Fruit fly (Drosophila melanogaster) whole organism, embryonic: ENCODE results near the gene awd.

Source experiments
- Atf6 ChIP-seq: fragments of 200-800 bp; sonication (Bioruptor generic); IDR thresholded peaks from 2 replicates; pipeline ENCODE4 v1.3.6; 2022; ENCODE audit warnings: missing biosample characterization, missing genetic modification characterization
- C15 ChIP-seq: fragments of 200-800 bp; sonication (Bioruptor generic); IDR thresholded peaks from 3 replicates; pipeline ENCODE4 v1.3.6; 2022; ENCODE audit warnings: missing biosample characterization, missing genetic modification characterization
- CG10366 ChIP-seq: fragments of 200-800 bp; sonication (Bioruptor generic); IDR thresholded peaks from 2 replicates; pipeline ENCODE4 v1.3.6; 2022; ENCODE audit warnings: missing biosample characterization, missing genetic modification characterization
- CG10431 ChIP-seq: fragments of 200-800 bp; sonication (Bioruptor generic); optimal IDR thresholded peaks from 3 replicates; lab custom pipeline; 2018; ENCODE audit warnings: missing biosample characterization, mild to moderate bottlenecking, missing genetic modification characterization
- CG11695 ChIP-seq: fragments of 200-800 bp; sonication (Bioruptor generic); IDR thresholded peaks from 3 replicates; pipeline ENCODE4 v1.3.6; 2022; ENCODE audit warnings: missing biosample characterization, missing genetic modification characterization
- CG11696 ChIP-seq: fragments of 200-800 bp; sonication (Bioruptor generic); IDR thresholded peaks from 2 replicates; pipeline ENCODE4 v1.3.6; 2022; ENCODE audit warnings: missing biosample characterization, missing genetic modification characterization
- CG12104 ChIP-seq: fragments of 200-800 bp; sonication (Bioruptor generic); optimal IDR thresholded peaks from 3 replicates; lab custom pipeline; 2016; ENCODE audit warnings: missing biosample characterization, missing genetic modification characterization
- CG12155 ChIP-seq: fragments of 200-800 bp; sonication (Bioruptor generic); optimal IDR thresholded peaks from 3 replicates; lab custom pipeline; 2016; ENCODE audit warnings: missing biosample characterization, missing genetic modification characterization
- CG13894 ChIP-seq: fragments of 200-800 bp; sonication (Bioruptor generic); optimal IDR thresholded peaks from 3 replicates; lab custom pipeline; 2018; ENCODE audit warnings: missing biosample characterization, mild to moderate bottlenecking, missing genetic modification characterization, moderate library complexity
- CG15601 ChIP-seq: fragments of 200-800 bp; sonication (Bioruptor generic); optimal IDR thresholded peaks from 3 replicates; lab custom pipeline; 2019; ENCODE audit warnings: missing biosample characterization, mild to moderate bottlenecking, missing genetic modification characterization, moderate library complexity
- CG17568 ChIP-seq: fragments of 200-800 bp; sonication (Bioruptor generic); optimal IDR thresholded peaks from 2 replicates; lab custom pipeline; 2018; ENCODE audit warnings: missing biosample characterization, mild to moderate bottlenecking, missing genetic modification characterization, moderate library complexity
- CG17612 ChIP-seq: fragments of 200-800 bp; sonication (Bioruptor generic); IDR thresholded peaks from 2 replicates; pipeline ENCODE4 v1.3.6; 2022; ENCODE audit warnings: missing biosample characterization, missing genetic modification characterization
- CG1792 ChIP-seq: fragments of 200-800 bp; sonication (Bioruptor generic); optimal IDR thresholded peaks from 2 replicates; lab custom pipeline; 2016; ENCODE audit warnings: missing biosample characterization, missing genetic modification characterization
- CG3995 ChIP-seq: fragments of 200-800 bp; sonication (Bioruptor generic); optimal IDR thresholded peaks from 3 replicates; lab custom pipeline; 2016; ENCODE audit warnings: missing biosample characterization, missing genetic modification characterization
- CG42726 ChIP-seq: fragments of 200-800 bp; sonication (Bioruptor generic); IDR thresholded peaks from 2 replicates; pipeline ENCODE4 v1.3.6; 2022; ENCODE audit warnings: missing biosample characterization, missing genetic modification characterization; ENCODE audit not compliant: partially characterized antibody
- CG5245 ChIP-seq: fragments of 200-800 bp; sonication (Bioruptor generic); optimal IDR thresholded peaks from 3 replicates; lab custom pipeline; 2016; ENCODE audit warnings: missing biosample characterization, missing genetic modification characterization
- CG7271 ChIP-seq: fragments of 200-800 bp; sonication (Bioruptor generic); optimal IDR thresholded peaks from 2 replicates; lab custom pipeline; 2018; ENCODE audit warnings: missing biosample characterization, mild to moderate bottlenecking, missing genetic modification characterization, moderate library complexity
- CG7372 ChIP-seq: fragments of 200-800 bp; sonication (Bioruptor generic); IDR thresholded peaks from 2 replicates; pipeline ENCODE4 v1.3.6; 2022; ENCODE audit warnings: missing biosample characterization, missing genetic modification characterization
- CG7745 ChIP-seq: fragments of 200-800 bp; sonication (Bioruptor generic); optimal IDR thresholded peaks from 2 replicates; lab custom pipeline; 2018; ENCODE audit warnings: missing biosample characterization, mild to moderate bottlenecking, missing genetic modification characterization, moderate library complexity
- CG7839 ChIP-seq: fragments of 200-800 bp; sonication (Bioruptor generic); optimal IDR thresholded peaks from 3 replicates; lab custom pipeline; 2018; ENCODE audit warnings: missing biosample characterization, mild to moderate bottlenecking, missing genetic modification characterization, moderate library complexity
- CG8290 ChIP-seq, 3 experiments: fragments of 200-800 bp; sonication (Bioruptor generic); optimal IDR thresholded peaks; 2 replicates each; lab custom pipeline; 2016 to 2019; ENCODE audit warnings: missing biosample characterization in 3 of 3, missing genetic modification characterization in 3 of 3, mild to moderate bottlenecking in 2 of 3, moderate library complexity in 1 of 3
- CG8765 ChIP-seq: fragments of 200-800 bp; sonication (Bioruptor generic); IDR thresholded peaks from 2 replicates; pipeline ENCODE4 v1.3.6; 2022; ENCODE audit warnings: missing biosample characterization, missing genetic modification characterization
- CG9932 ChIP-seq: fragments of 200-800 bp; sonication (Bioruptor generic); IDR thresholded peaks from 2 replicates; pipeline ENCODE4 v1.3.6; 2022; ENCODE audit warnings: missing biosample characterization, missing genetic modification characterization
- Dp ChIP-seq: fragments of 200-800 bp; sonication (Bioruptor generic); optimal IDR thresholded peaks from 2 replicates; lab custom pipeline; 2018; ENCODE audit warnings: missing biosample characterization, mild to moderate bottlenecking, missing genetic modification characterization, moderate library complexity
- Ets65A ChIP-seq: fragments of 200-800 bp; sonication (Bioruptor generic); peaks from one replicate; lab custom pipeline; 2016; ENCODE audit warnings: missing biosample characterization, missing genetic modification characterization
- Gug ChIP-seq: fragments of 200-800 bp; sonication (Bioruptor generic); IDR thresholded peaks from 4 replicates; pipeline ENCODE4 v1.3.6; 2022; ENCODE audit warnings: missing biosample characterization, missing genetic modification characterization
- Hmr ChIP-seq: fragments of 200-800 bp; sonication (Bioruptor generic); optimal IDR thresholded peaks from 3 replicates; lab custom pipeline; 2017; ENCODE audit warnings: mild to moderate bottlenecking, missing biosample characterization, missing genetic modification reagents, missing genetic modification characterization
- Hr78 ChIP-seq, 2 experiments: fragments of 200-800 bp in 1 of 2; fragments of >200 bp in 1 of 2; sonication (Bioruptor generic) in 1 of 2; optimal IDR thresholded peaks; 2 replicates each; lab custom pipeline; 2017 to 2019; ENCODE audit warnings: missing biosample characterization in 2 of 2, missing genetic modification characterization in 2 of 2, mild to moderate bottlenecking in 1 of 2, moderate library complexity in 1 of 2
- Meics ChIP-seq: fragments of 200-800 bp; sonication (Bioruptor generic); optimal IDR thresholded peaks from 2 replicates; lab custom pipeline; 2017; ENCODE audit warnings: missing biosample characterization, mild to moderate bottlenecking, missing genetic modification characterization
- NC2α ChIP-seq: fragments of 200-800 bp; sonication (Bioruptor generic); optimal IDR thresholded peaks from 2 replicates; lab custom pipeline; 2016; ENCODE audit warnings: missing biosample characterization, missing genetic modification characterization
- NFAT ChIP-seq: fragments of 200-800 bp; sonication (Bioruptor generic); IDR thresholded peaks from 2 replicates; pipeline ENCODE4 v1.3.6; 2022; ENCODE audit warnings: missing biosample characterization, missing genetic modification characterization
- PHDP ChIP-seq: fragments of 200-800 bp; sonication (Bioruptor generic); optimal IDR thresholded peaks from 3 replicates; lab custom pipeline; 2018; ENCODE audit warnings: missing biosample characterization, mild to moderate bottlenecking, missing genetic modification characterization, moderate library complexity
- Poxn ChIP-seq: fragments of 200-800 bp; sonication (Bioruptor generic); IDR thresholded peaks from 2 replicates; pipeline ENCODE4 v1.3.6; 2022; ENCODE audit warnings: missing biosample characterization, missing genetic modification characterization
- Sry-δ ChIP-seq: fragments of 200-800 bp; sonication (Bioruptor generic); optimal IDR thresholded peaks from 2 replicates; lab custom pipeline; 2016; ENCODE audit warnings: missing biosample characterization, missing genetic modification characterization
- chif ChIP-seq, 2 experiments: fragments of 200-800 bp; sonication (Bioruptor generic); optimal IDR thresholded peaks; 3 replicates each; lab custom pipeline; 2016; ENCODE audit warnings: missing biosample characterization in 2 of 2, missing genetic modification characterization in 2 of 2
- eve ChIP-seq, 2 experiments: fragments of >200 bp; optimal IDR thresholded peaks; 2 replicates each; lab custom pipeline; 2017; ENCODE audit warnings: missing biosample characterization in 2 of 2, missing genetic modification characterization in 2 of 2
- exex ChIP-seq: fragments of 200-800 bp; sonication (Bioruptor generic); optimal IDR thresholded peaks from 4 replicates; lab custom pipeline; 2018; ENCODE audit warnings: missing biosample characterization, mild to moderate bottlenecking, missing genetic modification characterization, moderate library complexity
- fd102C ChIP-seq: fragments of 200-800 bp; sonication (Bioruptor generic); optimal IDR thresholded peaks from 2 replicates; lab custom pipeline; 2018; ENCODE audit warnings: missing biosample characterization, mild to moderate bottlenecking, missing genetic modification characterization, moderate library complexity
- fu2 ChIP-seq: fragments of 200-800 bp; sonication (Bioruptor generic); optimal IDR thresholded peaks from 2 replicates; lab custom pipeline; 2016; ENCODE audit warnings: missing biosample characterization, missing genetic modification characterization
- grn ChIP-seq: fragments of 200-800 bp; sonication (Bioruptor generic); optimal IDR thresholded peaks from 3 replicates; lab custom pipeline; 2017; ENCODE audit warnings: missing biosample characterization, missing genetic modification characterization
- ranshi ChIP-seq: fragments of 200-800 bp; sonication (Bioruptor generic); IDR thresholded peaks from 2 replicates; pipeline ENCODE4 v1.3.6; 2022; ENCODE audit warnings: missing biosample characterization, missing genetic modification characterization
- row ChIP-seq: fragments of 200-800 bp; sonication (Bioruptor generic); IDR thresholded peaks from 3 replicates; pipeline ENCODE4 v1.3.6; 2022; ENCODE audit warnings: missing biosample characterization, missing genetic modification characterization
- sd ChIP-seq: fragments of 200-800 bp; sonication (Bioruptor generic); optimal IDR thresholded peaks from 3 replicates; lab custom pipeline; 2018; ENCODE audit warnings: missing biosample characterization, mild to moderate bottlenecking, missing genetic modification characterization, moderate library complexity
- stwl ChIP-seq: fragments of 200-800 bp; sonication (Bioruptor generic); optimal IDR thresholded peaks from 3 replicates; lab custom pipeline; 2018; ENCODE audit warnings: missing biosample characterization, mild to moderate bottlenecking, missing genetic modification characterization, moderate library complexity
- tap ChIP-seq: fragments of 200-800 bp; optimal IDR thresholded peaks from 3 replicates; lab custom pipeline; 2019; ENCODE audit warnings: missing biosample characterization, mild to moderate bottlenecking, missing genetic modification characterization, moderate library complexity
- tgo ChIP-seq: fragments of 200-800 bp; sonication (Bioruptor generic); IDR thresholded peaks from 3 replicates; pipeline ENCODE4 v1.3.6; 2022; ENCODE audit warnings: missing biosample characterization, missing genetic modification characterization
- trem ChIP-seq: fragments of 200-800 bp; optimal IDR thresholded peaks from 3 replicates; lab custom pipeline; 2019; ENCODE audit warnings: missing biosample characterization, mild to moderate bottlenecking, missing genetic modification characterization, moderate library complexity
- unpg ChIP-seq: fragments of 200-800 bp; sonication (Bioruptor generic); optimal IDR thresholded peaks from 3 replicates; lab custom pipeline; 2018; ENCODE audit warnings: missing biosample characterization, mild to moderate bottlenecking, missing genetic modification characterization, moderate library complexity
- vfl ChIP-seq: fragments of 200-800 bp; sonication (Bioruptor generic); optimal IDR thresholded peaks from 2 replicates; lab custom pipeline; 2016; ENCODE audit warnings: missing biosample characterization, missing genetic modification characterization

Gene awd

dm6 chr3R:31748093-31748996 lies 2.5 kb upstream of the awd start (continued):
- TF ChIP-seq stwl (tag; lab: Kevin White, UChicago) (no peak), CG12155 (GFP tag; lab: Kevin White, UChicago) (peak; percentile 100), PHDP (tag; lab: Kevin White, UChicago) (no peak), CG8765 (GFP tag; lab: Robert Waterston, UW) (no peak), fu2 (GFP tag; lab: Kevin White, UChicago) (no peak), sd (tag; lab: Kevin White, UChicago) (peak; percentile 92), ranshi (GFP tag; lab: Robert Waterston, UW) (no peak), fd102C (GFP tag; lab: Kevin White, UChicago) (no peak), CG12104 (GFP tag; lab: Kevin White, UChicago) (no peak), Poxn (GFP tag; lab: Robert Waterston, UW) (no peak), Meics (GFP tag; lab: Kevin White, UChicago) (no peak), CG5245 (GFP tag; lab: Kevin White, UChicago) (no peak), Sry-δ (GFP tag; lab: Kevin White, UChicago) (no peak), Hmr (GFP tag; lab: Kevin White, UChicago) (no peak), CG7271 (no peak), grn (no peak), CG13894 (tag; lab: Kevin White, UChicago) (no peak), chif (GFP tag; optimal IDR thresholded peaks at IDR 0.05; lab: Kevin White, UChicago) (no peak), unpg (no peak), NFAT (GFP tag; lab: Robert Waterston, UW) (no peak), CG17612 (GFP tag; lab: Robert Waterston, UW) (no peak), CG17568 (GFP tag; lab: Kevin White, UChicago) (peak; percentile 20), exex (tag; lab: Kevin White, UChicago) (peak; percentile 59), Dp (GFP tag; lab: Kevin White, UChicago) (peak; percentile 58), CG15601 (tag; lab: Kevin White, UChicago) (no peak), trem (peak; percentile 8), CG42726 (GFP tag; lab: Robert Waterston, UW) (no peak), vfl (GFP tag; lab: Kevin White, UChicago) (no peak), CG8290 (GFP tag; optimal IDR thresholded peaks at IDR 0.05; lab: Kevin White, UChicago) (no peak), CG8290 (tag; optimal IDR thresholded peaks at IDR 0.05; lab: Kevin White, UChicago) (no peak), Hr78 (GFP tag; optimal IDR thresholded peaks at IDR 0.05; lab: Kevin White, UChicago) (peak in 1 of 2 experiments; percentile 66), row (GFP tag; lab: Robert Waterston, UW) (no peak), CG10431 (no peak), CG7372 (no peak), tap (no peak), C15 (GFP tag; lab: Robert Waterston, UW) (no peak), CG1792 (no peak), CG10366 (GFP tag; lab: Robert Waterston, UW) (no peak), Atf6 (GFP tag; lab: Robert Waterston, UW) (no peak), CG9932 (GFP tag; lab: Robert Waterston, UW) (no peak), Gug (GFP tag; lab: Robert Waterston, UW) (no peak), CG11695 (no peak), Ets65A (GFP tag; lab: Kevin White, UChicago) (no peak), CG11696 (GFP tag; lab: Robert Waterston, UW) (no peak), CG7839 (no peak), NC2α (no peak), eve (GFP tag; optimal IDR thresholded peaks at IDR 0.05; lab: Kevin White, UChicago) (no peak), tgo (GFP tag; lab: Robert Waterston, UW) (no peak), CG7745 (tag; lab: Kevin White, UChicago) (no peak), CG3995 (no peak)
